Fruit fly (Drosophila melanogaster) whole organism, embryonic: ENCODE results near the gene CG31807.

Source experiments
- CG9437 ChIP-seq: fragments of 200-800 bp; sonication (Bioruptor generic); optimal IDR thresholded peaks from 2 replicates; lab custom pipeline; 2018; ENCODE audit warnings: missing biosample characterization, mild to moderate bottlenecking, missing genetic modification characterization
- bcd ChIP-seq: fragments of 200-800 bp; sonication (Bioruptor generic); optimal IDR thresholded peaks from 2 replicates; lab custom pipeline; 2017; ENCODE audit warnings: missing biosample characterization, mild to moderate bottlenecking, missing genetic modification characterization
- luna ChIP-seq: fragments of 200-800 bp; sonication (Bioruptor generic); optimal IDR thresholded peaks from 2 replicates; lab custom pipeline; 2016; ENCODE audit warnings: missing biosample characterization, missing genetic modification characterization
- pan ChIP-seq, 4 experiments: fragments of >200 bp in 3 of 4; fragments of 200-800 bp in 1 of 4; sonication (Bioruptor generic) in 1 of 4; optimal IDR thresholded peaks in 3 of 4; IDR thresholded peaks in 1 of 4; 2 replicates each; pipeline versions ENCODE4 v1.3.6 to Lab custom; 2017 to 2022; ENCODE audit warnings: missing biosample characterization in 2 of 4, missing genetic modification characterization in 2 of 4, mixed read lengths in 1 of 4

dm6 chr2L:16718446-16719173 is 34.8 kb upstream of the CG31807 start:
- no peak for TF ChIP-seq CG9437 (GFP tag; lab: Kevin White, UChicago)
- no peak for TF ChIP-seq luna (GFP tag; lab: Kevin White, UChicago)
- TF ChIP-seq pan (optimal IDR thresholded peaks at IDR 0.05; lab: Kevin White, UChicago): no peak
- no peak for TF ChIP-seq pan (GFP tag; optimal IDR thresholded peaks at IDR 0.05 in 1 of 2, IDR thresholded peaks at IDR 0.05 in 1 of 2)
- TF ChIP-seq bcd (GFP tag; lab: Kevin White, UChicago): no peak
